Fruit fly (Drosophila melanogaster) S2 (cell line): ENCODE data around the gene CG14286.

ENCODE experiments used
- CG8478 ChIP-seq: fragments of >200 bp; optimal IDR thresholded peaks from 2 replicates; lab custom pipeline; 2018
- CTCF ChIP-seq, 2 experiments: fragments of >200 bp; optimal IDR thresholded peaks; 2 replicates each; lab custom pipeline; 2018

dm6 chr3R:19069740-19070139 lies 45.8 kb downstream of the CG14286 start:
- TF ChIP-seq CG8478 (lab: Kevin White, UChicago) (no peak), CTCF (optimal IDR thresholded peaks at IDR 0.05; lab: Kevin White, UChicago) (no peak)
